Worm (Caenorhabditis elegans) whole organism, young adult: ENCODE measurements around the gene slc-17.7.

Source experiments
- bed-1 ChIP-seq: fragments of 200-800 bp; sonication (Bioruptor generic); IDR thresholded peaks from 2 replicates; pipeline ENCODE4 v1.3.6; 2022; ENCODE audit warnings: missing genetic modification reagents, missing genetic modification characterization, missing compliant biosample characterization
- egl-44 ChIP-seq: fragments of 200-800 bp; sonication (Bioruptor generic); IDR thresholded peaks from 2 replicates; pipeline ENCODE4 v1.3.6; 2022; ENCODE audit warnings: missing genetic modification reagents, missing genetic modification characterization, missing compliant biosample characterization
- ekl-4 ChIP-seq: fragments of 200-800 bp; sonication (Bioruptor generic); IDR thresholded peaks from 2 replicates; pipeline ENCODE4 v1.3.6; 2022; ENCODE audit warnings: missing genetic modification reagents, missing genetic modification characterization, missing compliant biosample characterization
- lir-1 ChIP-seq: fragments of 200-800 bp; sonication (Bioruptor generic); conservative IDR thresholded peaks from 2 replicates; pipeline ENCODE4 v1.3.6; 2022; ENCODE audit warnings: missing genetic modification reagents, missing genetic modification characterization, missing compliant biosample characterization
- madf-3 ChIP-seq: fragments of 200-800 bp; sonication (Bioruptor generic); IDR thresholded peaks from 2 replicates; pipeline ENCODE4 v1.3.6; 2022; ENCODE audit warnings: missing genetic modification reagents, missing genetic modification characterization, missing compliant biosample characterization
- mxl-1 ChIP-seq: sonication (generic microtip); optimal IDR thresholded peaks from 2 replicates; lab custom pipeline; 2016; ENCODE audit warnings: missing genetic modification characterization, missing compliant biosample characterization
- pha-4 ChIP-seq: fragments of 150-350 bp; sonication (generic microtip); optimal IDR thresholded peaks from 2 replicates; lab custom pipeline; 2014; ENCODE audit warnings: missing biosample characterization, missing genetic modification reagents, missing genetic modification characterization
- rec-8 ChIP-seq, 2 experiments: sonication (generic microtip); optimal IDR thresholded peaks; 2 replicates each; lab custom pipeline; 2016; ENCODE audit warnings: mild to moderate bottlenecking in 2 of 2, missing genetic modification characterization in 2 of 2, missing genetic modification reagents in 2 of 2, missing genotype in 2 of 2, missing biosample characterization in 1 of 2, missing compliant biosample characterization in 1 of 2, moderate library complexity in 1 of 2

DNA sequence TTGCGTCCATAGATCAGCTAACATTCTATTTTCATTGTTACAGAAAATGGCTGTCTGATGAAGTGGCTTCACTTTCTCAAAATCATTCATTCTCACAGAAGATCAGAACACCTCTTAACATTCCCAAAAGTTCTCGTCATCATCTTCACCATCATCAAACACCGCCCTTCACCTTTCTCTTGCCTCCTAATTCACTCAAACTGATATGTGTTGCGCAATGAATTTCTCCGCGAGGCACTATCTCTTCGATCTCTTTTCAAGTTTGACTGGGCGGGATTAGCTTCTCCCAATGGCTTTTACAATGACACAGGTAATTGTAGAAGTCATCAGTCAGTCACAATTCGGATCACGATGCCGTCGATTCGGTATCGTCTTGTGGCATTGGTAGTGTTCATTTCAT lies 44.7 kb downstream of the slc-17.7 start, which contains the start of gene grd-6:
- TF ChIP-seq rec-8 (tag; optimal IDR thresholded peaks at IDR 0.05; lab: Kevin White, UChicago) = no peak
- TF ChIP-seq egl-44 = no peak
- TF ChIP-seq bed-1 (GFP tag; lab: Robert Waterston, UW) = no peak
- TF ChIP-seq mxl-1 (tag; lab: Kevin White, UChicago) = no peak
- no peak for TF ChIP-seq pha-4
- no peak for TF ChIP-seq madf-3 (GFP tag; lab: Robert Waterston, UW)
- TF ChIP-seq ekl-4 (GFP tag; lab: Robert Waterston, UW) = no peak
- TF ChIP-seq lir-1 (GFP tag; lab: Robert Waterston, UW) = no peak
